Worm (Caenorhabditis elegans) whole organism, midembryonic: Measurements from ENCODE around the gene ncs-6.

ENCODE experiments used
- T22C8.4 ChIP-seq: fragments of 200-800 bp; sonication (Bioruptor generic); IDR thresholded peaks from 2 replicates; pipeline ENCODE4 v1.3.6; 2022; ENCODE audit warnings: missing genetic modification characterization, missing compliant biosample characterization
- cog-1 ChIP-seq: sonication (generic microtip); optimal IDR thresholded peaks from 2 replicates; lab custom pipeline; 2016; ENCODE audit warnings: missing genetic modification characterization, missing compliant biosample characterization
- flt-1 ChIP-seq: fragments of 200-800 bp; sonication (Bioruptor generic); IDR thresholded peaks from 2 replicates; pipeline ENCODE4 v1.3.6; 2022; ENCODE audit warnings: missing genetic modification characterization, missing compliant biosample characterization
- ref-1 ChIP-seq: fragments of 200-800 bp; sonication (Bioruptor generic); conservative IDR thresholded peaks from 2 replicates; pipeline ENCODE4 v1.3.6; 2022; ENCODE audit warnings: missing genetic modification reagents, missing genetic modification characterization, missing compliant biosample characterization
- tab-1 ChIP-seq: fragments of 200-800 bp; sonication (Bioruptor generic); IDR thresholded peaks from 2 replicates; pipeline ENCODE4 v1.3.6; 2022; ENCODE audit warnings: missing genetic modification characterization, missing compliant biosample characterization
- ztf-29 ChIP-seq: fragments of 200-800 bp; sonication (Bioruptor generic); IDR thresholded peaks from 2 replicates; pipeline ENCODE4 v1.3.6; 2022; ENCODE audit warnings: missing genetic modification reagents, missing genetic modification characterization, missing compliant biosample characterization

ce11 chrII:3515384-3516053 is 12.8 kb downstream of the ncs-6 start, which contains the start of the genes Y49F6B.14 and clec-125:
- TF ChIP-seq T22C8.4 (no peak), ref-1 (GFP tag; lab: Robert Waterston, UW) (no peak), flt-1 (GFP tag; lab: Robert Waterston, UW) (no peak), cog-1 (tag; lab: Kevin White, UChicago) (no peak), ztf-29 (GFP tag; lab: Robert Waterston, UW) (no peak), tab-1 (GFP tag; lab: Robert Waterston, UW) (no peak)
